Fruit fly (Drosophila melanogaster) whole organism, embryonic: Measurements from ENCODE around the gene CG42541.

ENCODE experiments used
- Antp ChIP-seq: fragments of 200-800 bp; sonication (Bioruptor generic); optimal IDR thresholded peaks from 3 replicates; lab custom pipeline; 2016; ENCODE audit warnings: missing biosample characterization, missing genetic modification characterization
- CG10209 ChIP-seq: fragments of 200-800 bp; sonication (Bioruptor generic); optimal IDR thresholded peaks from 3 replicates; lab custom pipeline; 2017; ENCODE audit warnings: missing biosample characterization, mild to moderate bottlenecking, missing genetic modification characterization, missing genetic modification reagents
- CG12942 ChIP-seq: fragments of 200-800 bp; sonication (Bioruptor generic); optimal IDR thresholded peaks from 3 replicates; lab custom pipeline; 2016; ENCODE audit warnings: missing biosample characterization, missing genetic modification characterization
- CG13287 ChIP-seq: fragments of 200-800 bp; sonication (Bioruptor generic); IDR thresholded peaks from 2 replicates; pipeline ENCODE4 v1.3.6; 2022; ENCODE audit warnings: missing biosample characterization, missing genetic modification characterization; ENCODE audit not compliant: partially characterized antibody
- CG13424 ChIP-seq: fragments of 200-800 bp; sonication (Bioruptor generic); optimal IDR thresholded peaks from 2 replicates; lab custom pipeline; 2019; ENCODE audit warnings: missing biosample characterization, mild to moderate bottlenecking, missing genetic modification characterization, moderate library complexity
- CG14667 ChIP-seq: fragments of 200-800 bp; sonication (Bioruptor generic); IDR thresholded peaks from 2 replicates; pipeline ENCODE4 v1.3.6; 2022; ENCODE audit warnings: missing biosample characterization, missing genetic modification characterization
- CG15011 ChIP-seq: fragments of 200-800 bp; sonication (Bioruptor generic); optimal IDR thresholded peaks from 3 replicates; lab custom pipeline; 2018; ENCODE audit warnings: missing biosample characterization, mild to moderate bottlenecking, missing genetic modification characterization
- CG1603 ChIP-seq: fragments of 200-800 bp; sonication (Bioruptor generic); optimal IDR thresholded peaks from 2 replicates; lab custom pipeline; 2019; ENCODE audit warnings: missing biosample characterization, mild to moderate bottlenecking, missing genetic modification characterization, moderate library complexity
- CG17385 ChIP-seq: fragments of 200-800 bp; sonication (Bioruptor generic); optimal IDR thresholded peaks from 3 replicates; lab custom pipeline; 2018; ENCODE audit warnings: missing biosample characterization, mild to moderate bottlenecking, missing genetic modification characterization
- CG17612 ChIP-seq: fragments of 200-800 bp; sonication (Bioruptor generic); IDR thresholded peaks from 2 replicates; pipeline ENCODE4 v1.3.6; 2022; ENCODE audit warnings: missing biosample characterization, missing genetic modification characterization
- CG17829 ChIP-seq: fragments of 200-800 bp; optimal IDR thresholded peaks from 2 replicates; lab custom pipeline; 2019; ENCODE audit warnings: missing biosample characterization, mild to moderate bottlenecking, missing genetic modification characterization, moderate library complexity
- CG18619 ChIP-seq: fragments of 200-800 bp; sonication (Bioruptor generic); optimal IDR thresholded peaks from 3 replicates; lab custom pipeline; 2017; ENCODE audit warnings: missing biosample characterization, mild to moderate bottlenecking, missing genetic modification characterization
- CG2120 ChIP-seq: fragments of 200-800 bp; sonication (Bioruptor generic); optimal IDR thresholded peaks from 3 replicates; lab custom pipeline; 2016; ENCODE audit warnings: missing biosample characterization, missing genetic modification characterization
- CG34422 ChIP-seq: fragments of 200-800 bp; sonication (Bioruptor generic); IDR thresholded peaks from 3 replicates; pipeline ENCODE4 v1.3.6; 2022; ENCODE audit warnings: missing biosample characterization, missing genetic modification characterization
- CG43689 ChIP-seq: fragments of 200-800 bp; sonication (Bioruptor generic); IDR thresholded peaks from 2 replicates; pipeline ENCODE4 v1.3.6; 2022; ENCODE audit warnings: missing biosample characterization, missing genetic modification characterization
- CG6791 ChIP-seq: fragments of 200-800 bp; sonication (Bioruptor generic); IDR thresholded peaks from 3 replicates; pipeline ENCODE4 v1.3.6; 2022; ENCODE audit warnings: missing biosample characterization, missing genetic modification characterization; ENCODE audit not compliant: partially characterized antibody
- CG7357 ChIP-seq: fragments of 200-800 bp; sonication (Bioruptor generic); IDR thresholded peaks from 3 replicates; pipeline ENCODE4 v1.3.6; 2022; ENCODE audit warnings: missing biosample characterization, missing genetic modification characterization
- CG7745 ChIP-seq: fragments of 200-800 bp; sonication (Bioruptor generic); optimal IDR thresholded peaks from 2 replicates; lab custom pipeline; 2018; ENCODE audit warnings: missing biosample characterization, mild to moderate bottlenecking, missing genetic modification characterization, moderate library complexity
- CG7928 ChIP-seq: fragments of 200-800 bp; sonication (Bioruptor generic); optimal IDR thresholded peaks from 2 replicates; lab custom pipeline; 2017; ENCODE audit warnings: missing biosample characterization, mild to moderate bottlenecking, missing genetic modification characterization
- CG7963 ChIP-seq: fragments of 200-800 bp; sonication (Bioruptor generic); IDR thresholded peaks from 3 replicates; pipeline ENCODE4 v1.3.6; 2022; ENCODE audit warnings: missing biosample characterization, missing genetic modification characterization; ENCODE audit not compliant: partially characterized antibody
- CG7987 ChIP-seq: fragments of 200-800 bp; sonication (Bioruptor generic); optimal IDR thresholded peaks from 2 replicates; lab custom pipeline; 2018; ENCODE audit warnings: missing biosample characterization, mild to moderate bottlenecking, missing genetic modification characterization, moderate library complexity
- CG9727 ChIP-seq: fragments of 200-800 bp; sonication (Bioruptor generic); optimal IDR thresholded peaks from 3 replicates; lab custom pipeline; 2017; ENCODE audit warnings: missing biosample characterization, mild to moderate bottlenecking, missing genetic modification characterization
- CG9797 ChIP-seq: fragments of 200-800 bp; sonication (Bioruptor generic); optimal IDR thresholded peaks from 3 replicates; lab custom pipeline; 2018; ENCODE audit warnings: missing biosample characterization, mild to moderate bottlenecking, missing genetic modification characterization
- Chrac-16 ChIP-seq: fragments of 200-800 bp; sonication (Bioruptor generic); optimal IDR thresholded peaks from 3 replicates; lab custom pipeline; 2016; ENCODE audit warnings: missing biosample characterization, missing genetic modification characterization
- Dfd ChIP-seq, 2 experiments: fragments of >200 bp; optimal IDR thresholded peaks; 2 replicates each; lab custom pipeline; 2017; ENCODE audit warnings: missing biosample characterization in 2 of 2, missing genetic modification characterization in 2 of 2
- E2f2 ChIP-seq: fragments of 200-800 bp; sonication (Bioruptor generic); IDR thresholded peaks from 2 replicates; pipeline ENCODE4 v1.3.6; 2022; ENCODE audit warnings: missing biosample characterization, missing genetic modification characterization
- Fer3 ChIP-seq: fragments of 200-800 bp; sonication (Bioruptor generic); optimal IDR thresholded peaks from 2 replicates; lab custom pipeline; 2018; ENCODE audit warnings: missing biosample characterization, mild to moderate bottlenecking, missing genetic modification characterization, moderate library complexity
- HLH3B ChIP-seq: fragments of 200-800 bp; sonication (Bioruptor generic); IDR thresholded peaks from 2 replicates; pipeline ENCODE4 v1.3.6; 2022; ENCODE audit warnings: missing biosample characterization, missing genetic modification characterization
- Med ChIP-seq: fragments of 200-800 bp; sonication (Bioruptor generic); peaks from one replicate; lab custom pipeline; 2016; ENCODE audit warnings: missing biosample characterization, missing genetic modification characterization, mild to moderate bottlenecking, inconsistent platforms, moderate library complexity
- Meics ChIP-seq: fragments of 200-800 bp; sonication (Bioruptor generic); optimal IDR thresholded peaks from 2 replicates; lab custom pipeline; 2017; ENCODE audit warnings: missing biosample characterization, mild to moderate bottlenecking, missing genetic modification characterization
- Myb ChIP-seq: fragments of 200-800 bp; sonication (Bioruptor generic); optimal IDR thresholded peaks from 2 replicates; lab custom pipeline; 2016; ENCODE audit warnings: missing biosample characterization, missing genetic modification characterization
- Nf-YB ChIP-seq: fragments of 200-800 bp; sonication (Bioruptor generic); optimal IDR thresholded peaks from 3 replicates; lab custom pipeline; 2019; ENCODE audit warnings: missing biosample characterization, mild to moderate bottlenecking, missing genetic modification characterization, moderate library complexity
- Rfx ChIP-seq: fragments of 200-800 bp; sonication (Bioruptor generic); IDR thresholded peaks from 2 replicates; pipeline ENCODE4 v1.3.6; 2022; ENCODE audit warnings: missing biosample characterization, missing genetic modification characterization
- Sin3A ChIP-seq: fragments of >200 bp; optimal IDR thresholded peaks from 2 replicates; lab custom pipeline; 2018
- Usf ChIP-seq: fragments of 200-800 bp; sonication (Bioruptor generic); optimal IDR thresholded peaks from 2 replicates; lab custom pipeline; 2017; ENCODE audit warnings: missing genotype, missing biosample characterization, missing genetic modification characterization
- amos ChIP-seq: fragments of 200-800 bp; sonication (Bioruptor generic); IDR thresholded peaks from 2 replicates; pipeline ENCODE4 v1.3.6; 2022; ENCODE audit warnings: missing biosample characterization, missing genetic modification characterization; ENCODE audit not compliant: partially characterized antibody
- ap ChIP-seq: fragments of 200-800 bp; sonication (Bioruptor generic); IDR thresholded peaks from 2 replicates; pipeline ENCODE4 v1.3.6; 2022; ENCODE audit warnings: missing biosample characterization, missing genetic modification characterization
- chinmo ChIP-seq: fragments of 200-800 bp; sonication (Bioruptor generic); IDR thresholded peaks from 4 replicates; pipeline ENCODE4 v1.3.6; 2022; ENCODE audit warnings: missing biosample characterization, missing genetic modification characterization; ENCODE audit not compliant: partially characterized antibody
- crp ChIP-seq, 2 experiments: fragments of 200-800 bp; sonication (Bioruptor generic); optimal IDR thresholded peaks; 2 replicates in 1 of 2; 3 replicates in 1 of 2; lab custom pipeline; 2017; ENCODE audit warnings: missing biosample characterization in 2 of 2, missing genetic modification characterization in 2 of 2, mild to moderate bottlenecking in 1 of 2, moderate library complexity in 1 of 2
- dimm ChIP-seq: fragments of 200-800 bp; sonication (Bioruptor generic); IDR thresholded peaks from 2 replicates; pipeline ENCODE4 v1.3.6; 2022; ENCODE audit warnings: missing biosample characterization, missing genetic modification characterization
- dysf ChIP-seq: fragments of 200-800 bp; sonication (Bioruptor generic); IDR thresholded peaks from 3 replicates; pipeline ENCODE4 v1.3.6; 2022; ENCODE audit warnings: missing biosample characterization, missing genetic modification characterization
- gcm2 ChIP-seq: fragments of 200-800 bp; sonication (Bioruptor generic); optimal IDR thresholded peaks from 2 replicates; lab custom pipeline; 2016; ENCODE audit warnings: missing biosample characterization, missing genetic modification characterization
- gfzf ChIP-seq: fragments of 200-800 bp; sonication (Bioruptor generic); optimal IDR thresholded peaks from 2 replicates; lab custom pipeline; 2016; ENCODE audit warnings: missing biosample characterization, mild to moderate bottlenecking, missing genetic modification characterization, moderate library complexity
- jigr1 ChIP-seq: fragments of 200-800 bp; sonication (Bioruptor generic); IDR thresholded peaks from 3 replicates; pipeline ENCODE4 v1.3.6; 2022; ENCODE audit warnings: missing biosample characterization, missing genetic modification characterization
- onecut ChIP-seq: fragments of 200-800 bp; sonication (Bioruptor generic); IDR thresholded peaks from 2 replicates; pipeline ENCODE4 v1.3.6; 2022; ENCODE audit warnings: missing biosample characterization, missing genetic modification characterization
- otp ChIP-seq: fragments of 200-800 bp; sonication (Bioruptor generic); IDR thresholded peaks from 3 replicates; pipeline ENCODE4, ENCODE4 v1.3.6; 2022; ENCODE audit warnings: missing biosample characterization, missing genetic modification characterization
- pzg ChIP-seq: fragments of 200-800 bp; sonication (Bioruptor generic); optimal IDR thresholded peaks from 3 replicates; lab custom pipeline; 2018; ENCODE audit warnings: missing biosample characterization, mild to moderate bottlenecking, missing genetic modification characterization, moderate library complexity
- shn ChIP-seq: fragments of 200-800 bp; sonication (Bioruptor generic); optimal IDR thresholded peaks from 3 replicates; lab custom pipeline; 2016; ENCODE audit warnings: missing biosample characterization, missing genetic modification characterization
- slp2 ChIP-seq: fragments of 200-800 bp; sonication (Bioruptor generic); optimal IDR thresholded peaks from 2 replicates; lab custom pipeline; 2016; ENCODE audit warnings: missing biosample characterization, missing genetic modification characterization
- tx ChIP-seq: fragments of 200-800 bp; sonication (Bioruptor generic); optimal IDR thresholded peaks from 2 replicates; lab custom pipeline; 2016; ENCODE audit warnings: missing biosample characterization, missing genetic modification characterization
- zfh1 ChIP-seq: fragments of 200-800 bp; sonication (Bioruptor generic); IDR thresholded peaks from 3 replicates; pipeline ENCODE4 v1.3.6; 2022; ENCODE audit warnings: missing biosample characterization, missing genetic modification characterization

Gene CG42541

dm6 chrX:3880645-3881316 lies 49.6 kb downstream of the CG42541 start, which contains the start of gene VhaAC39-1 (continued):
- TF ChIP-seq CG7987 (no peak), Myb (peak; percentile 53), CG14667 (GFP tag; lab: Robert Waterston, UW) (no peak), CG7357 (no peak), CG13424 (tag; lab: Kevin White, UChicago) (no peak), CG2120 (GFP tag; lab: Kevin White, UChicago) (no peak), ap (no peak), amos (no peak), CG10209 (no peak), slp2 (GFP tag; lab: Kevin White, UChicago) (no peak), CG7928 (GFP tag; lab: Kevin White, UChicago) (no peak), gfzf (GFP tag; lab: Kevin White, UChicago) (peak; percentile 68), CG15011 (GFP tag; lab: Kevin White, UChicago) (no peak), pzg (peak; percentile 67), CG18619 (GFP tag; lab: Kevin White, UChicago) (no peak), CG13287 (peak; percentile 23; the same call in 1 of the 2 replicates), CG1603 (tag; lab: Kevin White, UChicago) (peak; percentile 37), CG7745 (tag; lab: Kevin White, UChicago) (no peak), CG9727 (no peak), E2f2 (GFP tag; lab: Robert Waterston, UW) (peak; percentile 46), CG34422 (no peak), Nf-YB (GFP tag; lab: Kevin White, UChicago) (no peak), Sin3A (lab: Kevin White, UChicago) (peak; percentile 7), tx (GFP tag; lab: Kevin White, UChicago) (no peak), CG6791 (GFP tag; lab: Robert Waterston, UW) (no peak), CG17829 (tag; lab: Kevin White, UChicago) (peak; percentile 21), CG43689 (GFP tag; lab: Robert Waterston, UW) (no peak), CG17385 (GFP tag; lab: Kevin White, UChicago) (peak; percentile 89), Meics (GFP tag; lab: Kevin White, UChicago) (no peak), jigr1 (GFP tag; lab: Robert Waterston, UW) (no peak), CG12942 (GFP tag; lab: Kevin White, UChicago) (no peak), otp (no peak), Usf (peak; percentile 43), HLH3B (no peak), gcm2 (GFP tag; lab: Kevin White, UChicago) (no peak), zfh1 (GFP tag; lab: Robert Waterston, UW) (no peak), dimm (GFP tag; lab: Robert Waterston, UW) (no peak), crp (GFP tag; optimal IDR thresholded peaks at IDR 0.05; lab: Kevin White, UChicago) (peak in 1 of 2 experiments; percentile 71), Antp (GFP tag; lab: Kevin White, UChicago) (no peak), shn (GFP tag; lab: Kevin White, UChicago) (no peak), Fer3 (tag; lab: Kevin White, UChicago) (no peak), Chrac-16 (no peak), Med (peak; percentile 60), Rfx (GFP tag; lab: Robert Waterston, UW) (no peak), CG17612 (GFP tag; lab: Robert Waterston, UW) (no peak), CG7963 (GFP tag; lab: Robert Waterston, UW) (no peak), onecut (peak; percentile 89), chinmo (GFP tag; lab: Robert Waterston, UW) (no peak), dysf (GFP tag; lab: Robert Waterston, UW) (no peak), Dfd (GFP tag; optimal IDR thresholded peaks at IDR 0.05; lab: Kevin White, UChicago) (no peak), CG9797 (GFP tag; lab: Kevin White, UChicago) (peak; percentile 31)
